Worm (Caenorhabditis elegans): ENCODE measurements around the gene ZK686.6.

ce11 chrIII:7809033-7809432, 36.2 kb upstream of the ZK686.6 start:
- TF ChIP-seq unc-55 (GFP tag; optimal IDR thresholded peaks at IDR 0.05) (no peak), snpc-4 (tag; optimal IDR thresholded peaks at IDR 0.05) (no peak), aly-2 (tag; optimal IDR thresholded peaks at IDR 0.05) (no peak), nhr-129 (tag; optimal IDR thresholded peaks at IDR 0.05) (no peak), ZK546.5 (tag; optimal IDR thresholded peaks at IDR 0.05) (no peak), nhr-237 (tag; optimal IDR thresholded peaks at IDR 0.05) (no peak), elt-1 (tag; optimal IDR thresholded peaks at IDR 0.05) (no peak), lin-39 (tag; optimal IDR thresholded peaks at IDR 0.05) (no peak), ceh-82 (tag; optimal IDR thresholded peaks at IDR 0.05) (no peak), skn-1 (tag; optimal IDR thresholded peaks at IDR 0.05) (no peak)
